Worm (Caenorhabditis elegans) whole organism, early embryonic: ENCODE measurements around the gene F58E6.13.

Experiments used
- B0310.2 ChIP-seq: sonication (generic microtip); optimal IDR thresholded peaks from 2 replicates; lab custom pipeline; 2016; ENCODE audit warnings: mild to moderate bottlenecking, missing genetic modification characterization, missing compliant biosample characterization
- F13C5.2 ChIP-seq: sonication (generic microtip); optimal IDR thresholded peaks from 2 replicates; lab custom pipeline; 2017; ENCODE audit warnings: mild to moderate bottlenecking, missing genetic modification characterization, inconsistent platforms, missing compliant biosample characterization
- ama-1 ChIP-seq: fragments of 150-350 bp; optimal IDR thresholded peaks from 2 replicates; lab custom pipeline; 2014
- ceh-13 ChIP-seq: fragments of 200-800 bp; sonication (Bioruptor generic); optimal IDR thresholded peaks from 2 replicates; lab custom pipeline; 2018; ENCODE audit warnings: mild to moderate bottlenecking, missing genetic modification characterization, missing compliant biosample characterization
- ets-7 ChIP-seq: sonication (generic microtip); optimal IDR thresholded peaks from 2 replicates; lab custom pipeline; 2016; ENCODE audit warnings: missing genotype, missing genetic modification characterization, missing compliant biosample characterization
- flt-1 ChIP-seq: fragments of 200-800 bp; sonication (Bioruptor generic); IDR thresholded peaks from 2 replicates; pipeline ENCODE4 v1.3.6; 2022; ENCODE audit warnings: missing genetic modification characterization, missing compliant biosample characterization
- hmg-4 ChIP-seq: fragments of 200-800 bp; sonication (Bioruptor generic); optimal IDR thresholded peaks from 2 replicates; lab custom pipeline; 2018; ENCODE audit warnings: mild to moderate bottlenecking, missing genetic modification characterization, missing compliant biosample characterization
- hnd-1 ChIP-seq: sonication (generic microtip); optimal IDR thresholded peaks from 2 replicates; lab custom pipeline; 2016; ENCODE audit warnings: missing genetic modification characterization, missing compliant biosample characterization
- pes-1 ChIP-seq: fragments of 200-800 bp; sonication (Bioruptor generic); IDR thresholded peaks from 2 replicates; pipeline ENCODE4 v1.3.6; 2022; ENCODE audit warnings: missing genetic modification reagents, missing genetic modification characterization, missing compliant biosample characterization
- sea-1 ChIP-seq: fragments of 200-800 bp; sonication (Bioruptor generic); conservative IDR thresholded peaks from 2 replicates; pipeline ENCODE4 v1.3.6; 2022; ENCODE audit warnings: missing genetic modification characterization, missing compliant biosample characterization
- tbx-37 ChIP-seq: fragments of 200-800 bp; sonication (Bioruptor generic); conservative IDR thresholded peaks from 2 replicates; pipeline ENCODE4 v1.3.6; 2022; ENCODE audit warnings: missing genetic modification reagents, missing genetic modification characterization, missing compliant biosample characterization

DNA sequence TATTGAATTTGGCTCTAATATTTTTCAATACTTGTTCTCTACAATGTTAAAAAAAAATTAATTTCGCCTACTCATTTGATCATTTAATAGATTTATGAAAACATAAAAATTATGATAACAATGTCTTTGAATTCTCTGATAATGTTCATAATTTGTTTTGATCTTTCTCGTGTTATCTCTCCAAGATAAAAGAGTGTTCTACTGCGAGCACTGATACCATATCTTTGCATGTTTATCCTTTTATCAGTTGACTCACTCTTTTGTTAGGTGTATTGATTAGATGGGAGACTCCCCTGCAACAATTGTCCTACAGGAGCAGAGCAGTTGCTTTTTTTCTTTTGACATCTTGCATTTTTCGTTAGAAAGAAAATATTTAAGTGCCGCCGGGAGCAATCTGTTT is 45.8 kb upstream of the F58E6.13 start:
- no peak for TF ChIP-seq hnd-1
- no peak for TF ChIP-seq tbx-37
- no peak for TF ChIP-seq ets-7 (tag; lab: Kevin White, UChicago)
- no peak for TF ChIP-seq F13C5.2 (tag; lab: Kevin White, UChicago)
- TF ChIP-seq ama-1, result no peak
- no peak for TF ChIP-seq sea-1 (GFP tag; lab: Robert Waterston, UW)
- TF ChIP-seq B0310.2 (tag; lab: Kevin White, UChicago), result no peak
- no peak for TF ChIP-seq flt-1 (GFP tag; lab: Robert Waterston, UW)
- no peak for TF ChIP-seq hmg-4 (GFP tag; lab: Kevin White, UChicago)
- TF ChIP-seq pes-1 (GFP tag; lab: Robert Waterston, UW), result no peak
- TF ChIP-seq ceh-13 (GFP tag; lab: Kevin White, UChicago), result no peak
